Fruit fly (Drosophila melanogaster) whole organism, pupa: ENCODE data around the gene Fas2.
A peak's percentile ranks its signal among the peaks of the same experiment; 100 is the strongest.

Source experiments
- CG13204 ChIP-seq: fragments of 200-800 bp; sonication (Bioruptor generic); optimal IDR thresholded peaks from 2 replicates; lab custom pipeline; 2018; ENCODE audit warnings: missing biosample characterization, mild to moderate bottlenecking, missing genetic modification characterization, moderate library complexity
- CG32121 ChIP-seq: fragments of 200-800 bp; sonication (Bioruptor generic); IDR thresholded peaks from 2 replicates; pipeline ENCODE4 v1.3.6; 2022; ENCODE audit warnings: missing biosample characterization, missing genetic modification characterization
- CG4496 ChIP-seq: fragments of 200-800 bp; sonication (Bioruptor generic); IDR thresholded peaks from 3 replicates; pipeline ENCODE4 v1.3.6; 2022; ENCODE audit warnings: missing biosample characterization, missing genetic modification characterization
- Pif1A ChIP-seq: fragments of 200-800 bp; sonication (Bioruptor generic); optimal IDR thresholded peaks from 3 replicates; lab custom pipeline; 2016; ENCODE audit warnings: missing biosample characterization, missing genetic modification characterization
- Snoo ChIP-seq: fragments of 200-800 bp; sonication (Bioruptor generic); optimal IDR thresholded peaks from 3 replicates; lab custom pipeline; 2017; ENCODE audit warnings: missing biosample characterization, mild to moderate bottlenecking, missing genetic modification characterization, inconsistent platforms
- fd96Ca ChIP-seq: fragments of 200-800 bp; sonication (Bioruptor generic); IDR thresholded peaks from 3 replicates; pipeline ENCODE4 v1.3.6; 2022; ENCODE audit warnings: missing biosample characterization, missing genetic modification characterization

dm6 chrX:4175805-4176204 is 30.1 kb downstream of the Fas2 start:
- no peak for TF ChIP-seq CG32121 (GFP tag; lab: Robert Waterston, UW)
- TF ChIP-seq CG13204 (GFP tag; lab: Kevin White, UChicago), result no peak
- TF ChIP-seq Pif1A (GFP tag; lab: Kevin White, UChicago), result peak; percentile 64
- TF ChIP-seq CG4496, result 0 out of 3 replicates have a peak, but pooled peaks have one; percentile 54
- peak; percentile 11 for TF ChIP-seq Snoo (tag; lab: Kevin White, UChicago)
- TF ChIP-seq fd96Ca, result 0 out of 3 replicates have a peak, but pooled peaks have one; percentile 57
